Worm (Caenorhabditis elegans): ENCODE results near the gene T28A11.19.

- TF ChIP-seq nhr-76 (tag; optimal IDR thresholded peaks at IDR 0.05) (no peak), lin-13 (tag; optimal IDR thresholded peaks at IDR 0.05) (no peak), unc-62 (GFP tag; optimal IDR thresholded peaks at IDR 0.05) (no peak), flh-1 (GFP tag; optimal IDR thresholded peaks at IDR 0.05) (no peak), nhr-12 (tag; optimal IDR thresholded peaks at IDR 0.05) (no peak)
Observed at ce11 chrV:3301898-3302297, 32.6 kb upstream of the T28A11.19 start, which contains the start of gene srbc-1.

Measured in whole organism, mixed stage, embryonic.